Worm (Caenorhabditis elegans): Measurements from ENCODE around the gene drn-1.

- TF ChIP-seq snpc-4 (tag; optimal IDR thresholded peaks at IDR 0.05) (no peak), efl-1 (optimal IDR thresholded peaks at IDR 0.05) (no peak), efl-1 (GFP tag; optimal IDR thresholded peaks at IDR 0.05 in 1 of 2) (no peak), ceh-82 (tag; optimal IDR thresholded peaks at IDR 0.05) (no peak), lin-39 (tag; optimal IDR thresholded peaks at IDR 0.05) (no peak), nhr-76 (tag; optimal IDR thresholded peaks at IDR 0.05) (no peak), nhr-28 (tag; optimal IDR thresholded peaks at IDR 0.05) (no peak), nhr-12 (tag; optimal IDR thresholded peaks at IDR 0.05) (no peak)
Observed at ce11 chrII:5311746-5312145, 40.1 kb upstream of the drn-1 start, which contains the start of gene gcy-12.

All from whole organism, L1 larva.